Worm (Caenorhabditis elegans) whole organism, L2 larva: ENCODE results near the gene C05A2.4.

ENCODE experiments used
- C34F6.9 ChIP-seq: fragments of 150-350 bp; optimal IDR thresholded peaks from 2 replicates; lab custom pipeline; 2014; ENCODE audit warnings: missing biosample characterization, missing genetic modification characterization
- F13H6.1 ChIP-seq: sonication (generic microtip); optimal IDR thresholded peaks from 2 replicates; lab custom pipeline; 2016; ENCODE audit warnings: missing genetic modification characterization, missing compliant biosample characterization
- Y55F3AM.14 ChIP-seq: fragments of 200-800 bp; sonication (Bioruptor generic); optimal IDR thresholded peaks from 2 replicates; lab custom pipeline; 2018; ENCODE audit warnings: mild to moderate bottlenecking, missing genetic modification characterization, missing compliant biosample characterization
- ZK546.5 ChIP-seq: sonication (generic microtip); optimal IDR thresholded peaks from 2 replicates; lab custom pipeline; 2017; ENCODE audit warnings: missing biosample characterization, missing genetic modification characterization
- aly-2 ChIP-seq: fragments of 150-350 bp; optimal IDR thresholded peaks from 2 replicates; lab custom pipeline; 2014; ENCODE audit warnings: missing biosample characterization, missing genetic modification characterization
- ama-1 ChIP-seq: fragments of 150-350 bp; optimal IDR thresholded peaks from 2 replicates; lab custom pipeline; 2018; ENCODE audit warnings: inconsistent platforms
- blmp-1 ChIP-seq: sonication (generic microtip); optimal IDR thresholded peaks from 2 replicates; lab custom pipeline; 2017; ENCODE audit warnings: missing genetic modification characterization, mild to moderate bottlenecking, missing compliant biosample characterization, antibody characterized with exemption, moderate library complexity; ENCODE audit not compliant: insufficient read depth
- ceh-82 ChIP-seq: fragments of 150-350 bp; optimal IDR thresholded peaks from 2 replicates; lab custom pipeline; 2014; ENCODE audit warnings: missing biosample characterization, missing genetic modification characterization
- crh-2 ChIP-seq: sonication (generic microtip); optimal IDR thresholded peaks from 2 replicates; lab custom pipeline; 2017; ENCODE audit warnings: missing biosample characterization, missing genetic modification characterization
- dmd-4 ChIP-seq: sonication (generic microtip); optimal IDR thresholded peaks from 2 replicates; lab custom pipeline; 2017; ENCODE audit warnings: missing biosample characterization, missing genetic modification characterization
- egl-27 ChIP-seq: sonication (generic microtip); optimal IDR thresholded peaks from 3 replicates; lab custom pipeline; 2017; ENCODE audit warnings: missing biosample characterization, missing genetic modification reagents, missing genetic modification characterization
- elt-3 ChIP-seq: sonication (generic microtip); optimal IDR thresholded peaks from 2 replicates; lab custom pipeline; 2017; ENCODE audit warnings: missing biosample characterization, missing genetic modification characterization
- fos-1 ChIP-seq: fragments of 150-350 bp; optimal IDR thresholded peaks from 2 replicates; lab custom pipeline; 2014; ENCODE audit warnings: missing biosample characterization, missing genetic modification characterization
- gmeb-1 ChIP-seq: fragments of 150-350 bp; optimal IDR thresholded peaks from 2 replicates; lab custom pipeline; 2014; ENCODE audit warnings: missing biosample characterization, missing genetic modification characterization
- lin-11 ChIP-seq: fragments of 150-350 bp; sonication (generic microtip); optimal IDR thresholded peaks from 2 replicates; lab custom pipeline; 2014; ENCODE audit warnings: missing biosample characterization, missing genetic modification characterization, inconsistent platforms, mixed read lengths
- lin-13 ChIP-seq: fragments of 150-350 bp; optimal IDR thresholded peaks from 2 replicates; lab custom pipeline; 2014; ENCODE audit warnings: missing biosample characterization, missing genetic modification reagents, missing genetic modification characterization
- lin-39 ChIP-seq: fragments of 150-350 bp; optimal IDR thresholded peaks from 2 replicates; lab custom pipeline; 2014; ENCODE audit warnings: missing biosample characterization, missing genetic modification reagents, missing genetic modification characterization
- lsy-2 ChIP-seq, 2 experiments: fragments of 150-350 bp in 1 of 2; sonication (generic microtip) in 1 of 2; optimal IDR thresholded peaks; 2 replicates each; lab custom pipeline; 2014 to 2017; ENCODE audit warnings: missing biosample characterization in 2 of 2, missing genetic modification characterization in 2 of 2
- mbf-1 ChIP-seq: sonication (generic microtip); optimal IDR thresholded peaks from 2 replicates; lab custom pipeline; 2017; ENCODE audit warnings: missing biosample characterization, missing genetic modification characterization
- nhr-12 ChIP-seq: fragments of 150-350 bp; optimal IDR thresholded peaks from 2 replicates; lab custom pipeline; 2014; ENCODE audit warnings: missing biosample characterization, missing genetic modification characterization
- nhr-129 ChIP-seq: fragments of 150-350 bp; optimal IDR thresholded peaks from 2 replicates; lab custom pipeline; 2014; ENCODE audit warnings: missing biosample characterization, missing genetic modification characterization
- nhr-21 ChIP-seq: fragments of 150-350 bp; optimal IDR thresholded peaks from 2 replicates; lab custom pipeline; 2014; ENCODE audit warnings: missing biosample characterization, missing genetic modification characterization
- nhr-23 ChIP-seq: fragments of 150-350 bp; optimal IDR thresholded peaks from 2 replicates; lab custom pipeline; 2014; ENCODE audit warnings: missing biosample characterization, missing genetic modification reagents, missing genetic modification characterization
- nhr-25 ChIP-seq: fragments of 150-350 bp; sonication (generic microtip); optimal IDR thresholded peaks from 3 replicates; lab custom pipeline; 2014; ENCODE audit warnings: missing biosample characterization, missing genetic modification characterization
- nhr-77 ChIP-seq: fragments of 150-350 bp; optimal IDR thresholded peaks from 2 replicates; lab custom pipeline; 2014; ENCODE audit warnings: missing biosample characterization, missing genetic modification characterization
- peb-1 ChIP-seq: fragments of 150-350 bp; optimal IDR thresholded peaks from 2 replicates; lab custom pipeline; 2014; ENCODE audit warnings: missing biosample characterization, missing genetic modification characterization
- sem-4 ChIP-seq: fragments of 150-350 bp; optimal IDR thresholded peaks from 2 replicates; lab custom pipeline; 2014; ENCODE audit warnings: missing biosample characterization, missing genetic modification reagents, missing genetic modification characterization
- skn-1 ChIP-seq: sonication (generic microtip); optimal IDR thresholded peaks from 2 replicates; lab custom pipeline; 2017; ENCODE audit warnings: missing biosample characterization, missing genetic modification characterization
- sma-3 ChIP-seq: sonication (generic microtip); optimal IDR thresholded peaks from 2 replicates; lab custom pipeline; 2016; ENCODE audit warnings: missing genetic modification reagents, missing genetic modification characterization, missing compliant biosample characterization
- sma-9 ChIP-seq, 2 experiments: fragments of 150-350 bp in 1 of 2; sonication (generic microtip) in 1 of 2; optimal IDR thresholded peaks; 2 replicates each; lab custom pipeline; 2014 to 2016; ENCODE audit warnings: missing genetic modification characterization in 2 of 2, mild to moderate bottlenecking in 1 of 2, missing biosample characterization in 1 of 2, missing compliant biosample characterization in 1 of 2, missing genetic modification reagents in 1 of 2, moderate library complexity in 1 of 2
- unc-39 ChIP-seq: fragments of 150-350 bp; optimal IDR thresholded peaks from 2 replicates; lab custom pipeline; 2014; ENCODE audit warnings: missing biosample characterization, missing genetic modification characterization
- unc-55 ChIP-seq: fragments of 150-350 bp; sonication (generic microtip); optimal IDR thresholded peaks from 3 replicates; lab custom pipeline; 2014; ENCODE audit warnings: missing biosample characterization, missing genetic modification reagents, missing genetic modification characterization
- unc-62 ChIP-seq: fragments of 150-350 bp; optimal IDR thresholded peaks from 2 replicates; lab custom pipeline; 2014; ENCODE audit warnings: missing biosample characterization, missing genetic modification reagents, missing genetic modification characterization
- zag-1 ChIP-seq: fragments of 150-350 bp; optimal IDR thresholded peaks from 2 replicates; lab custom pipeline; 2014; ENCODE audit warnings: missing biosample characterization, missing genetic modification characterization
- ztf-1 ChIP-seq: fragments of 200-800 bp; sonication (Bioruptor generic); conservative IDR thresholded peaks from 2 replicates; pipeline ENCODE4 v1.3.6; 2022; ENCODE audit warnings: missing genetic modification characterization, missing compliant biosample characterization
- ztf-4 ChIP-seq: fragments of 150-350 bp; optimal IDR thresholded peaks from 2 replicates; lab custom pipeline; 2014; ENCODE audit warnings: missing biosample characterization, missing genetic modification characterization

C05A2.4 gene

ce11 chrV:10682122-10682521 lies 13.2 kb upstream of the C05A2.4 start, which contains the start of gene gsp-1:
gsp-1 (plus strand) TSS chrV:10682422.
- TF ChIP-seq aly-2 (tag; lab: Kevin White, UChicago) (no peak), sem-4 (tag; lab: Kevin White, UChicago) (no peak), fos-1 (tag; lab: Kevin White, UChicago) (no peak), nhr-23 (tag; lab: Kevin White, UChicago) (no peak), blmp-1 (tag; lab: Kevin White, UChicago) (no peak), elt-3 (tag; lab: Kevin White, UChicago) (no peak), ztf-1 (GFP tag; lab: Robert Waterston, UW) (no peak)
- TF ChIP-seq, all 48 proteins: peak for 0

- TF ChIP-seq ztf-4 (tag; lab: Kevin White, UChicago): no peak
- no peak for TF ChIP-seq blmp-1 (tag; lab: Kevin White, UChicago)
- TF ChIP-seq unc-62: no peak
- no peak for TF ChIP-seq Y55F3AM.14
- TF ChIP-seq lin-39 (tag; lab: Kevin White, UChicago): no peak
- no peak for TF ChIP-seq nhr-21
- no peak for TF ChIP-seq nhr-77 (tag; lab: Kevin White, UChicago)
These were observed 11.8 kb upstream of the C05A2.4 start for ce11 chrV:10683458-10683857.

DNA sequence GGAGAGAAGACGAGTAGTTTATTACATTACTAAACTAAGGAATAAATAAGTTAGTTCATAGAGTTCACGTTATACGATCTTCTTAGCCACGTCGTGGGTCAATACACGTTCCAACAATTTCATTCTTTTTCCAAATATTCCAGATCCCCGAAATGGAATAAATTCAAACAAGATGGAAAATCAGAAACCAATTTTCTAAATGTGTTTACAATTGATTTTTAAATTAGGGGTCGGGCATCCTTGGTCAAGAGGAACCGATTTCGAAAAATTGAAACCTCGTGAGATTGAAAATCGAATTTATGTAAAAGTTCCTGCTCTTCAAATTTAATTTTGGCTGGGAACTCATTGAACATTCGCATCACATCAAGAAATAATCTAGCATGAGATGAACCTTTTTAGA lies 10.5 kb upstream of the C05A2.4 start:
- TF ChIP-seq nhr-77 (tag; lab: Kevin White, UChicago) (no peak), zag-1 (no peak), mbf-1 (tag; lab: Kevin White, UChicago) (no peak), nhr-25 (no peak), lin-11 (no peak), Y55F3AM.14 (no peak), sma-3 (no peak), lsy-2 (tag; optimal IDR thresholded peaks at IDR 0.05; lab: Kevin White, UChicago) (no peak), ztf-4 (tag; lab: Kevin White, UChicago) (no peak), gmeb-1 (tag; lab: Kevin White, UChicago) (no peak), ZK546.5 (tag; lab: Kevin White, UChicago) (no peak), egl-27 (tag; lab: Kevin White, UChicago) (no peak), C34F6.9 (tag; lab: Kevin White, UChicago) (no peak), ceh-82 (no peak), fos-1 (tag; lab: Kevin White, UChicago) (no peak), skn-1 (tag; lab: Kevin White, UChicago) (no peak), unc-55 (GFP tag; lab: Kevin White, UChicago) (no peak), lin-13 (GFP tag; lab: Kevin White, UChicago) (no peak), dmd-4 (tag; lab: Kevin White, UChicago) (no peak), ama-1 (no peak)

ce11 chrV:10687601-10688000 lies 7.7 kb upstream of the C05A2.4 start, which contains the start of gene F29F11.20:
F29F11.20 (plus strand) TSS chrV:10687901.
- no peak for TF ChIP-seq peb-1 (tag; lab: Kevin White, UChicago)
- TF ChIP-seq F13H6.1 (tag; lab: Kevin White, UChicago): peak; percentile 16

DNA sequence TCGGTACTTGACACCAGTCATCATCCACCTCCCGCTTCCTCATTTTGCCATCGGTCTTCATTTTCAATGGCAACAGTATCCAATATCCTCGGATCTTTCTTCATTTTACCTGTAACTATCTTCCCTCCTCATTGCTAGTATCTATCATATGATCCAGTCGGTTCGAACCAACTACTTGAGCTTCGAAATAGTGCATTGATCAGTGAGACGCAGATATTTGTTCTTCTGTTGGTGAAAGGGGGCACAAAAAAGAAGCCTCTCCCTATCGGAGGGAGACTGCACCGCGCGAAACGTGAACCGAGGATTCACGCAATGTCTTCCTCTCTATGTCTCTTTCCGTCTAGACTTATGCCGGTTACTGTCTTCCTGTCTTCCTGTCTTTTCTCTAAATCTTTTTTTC lies 4.0 kb upstream of the C05A2.4 start:
- TF ChIP-seq sma-9 (GFP tag; optimal IDR thresholded peaks at IDR 0.05; lab: Kevin White, UChicago) (peak; percentile 21), sma-9 (tag; optimal IDR thresholded peaks at IDR 0.05; lab: Kevin White, UChicago) (no peak), elt-3 (tag; lab: Kevin White, UChicago) (no peak), F13H6.1 (tag; lab: Kevin White, UChicago) (peak; percentile 53), nhr-129 (tag; lab: Kevin White, UChicago) (peak; percentile 42)

DNA sequence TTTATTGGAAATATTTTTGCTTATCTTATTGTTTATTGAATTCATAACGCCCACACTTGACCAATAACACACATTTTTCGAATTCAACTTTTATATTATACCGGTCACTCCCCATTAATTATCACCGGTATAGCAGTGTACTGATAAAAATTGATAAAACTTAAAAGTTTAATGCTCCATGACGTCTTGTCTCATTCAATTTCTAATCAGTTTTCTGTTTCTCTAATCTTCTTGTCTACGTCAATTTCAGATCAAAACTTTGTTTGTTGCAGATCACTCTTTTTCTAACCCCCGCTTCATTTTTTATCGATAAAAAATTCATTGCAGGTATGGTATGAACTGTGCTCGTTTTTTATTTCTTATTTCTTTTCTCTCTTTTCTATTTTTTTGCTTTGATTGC lies 1.5 kb upstream of the C05A2.4 start:
- TF ChIP-seq skn-1 (tag; lab: Kevin White, UChicago): no peak
- no peak for TF ChIP-seq nhr-23 (tag; lab: Kevin White, UChicago)
- TF ChIP-seq egl-27 (tag; lab: Kevin White, UChicago): peak; percentile 23
- peak; percentile 77 for TF ChIP-seq F13H6.1 (tag; lab: Kevin White, UChicago)
- TF ChIP-seq gmeb-1 (tag; lab: Kevin White, UChicago): peak; percentile 46
- no peak for TF ChIP-seq sma-3
- peak; percentile 86 for TF ChIP-seq sma-9 (GFP tag; optimal IDR thresholded peaks at IDR 0.05; lab: Kevin White, UChicago)
- TF ChIP-seq sma-9 (tag; optimal IDR thresholded peaks at IDR 0.05; lab: Kevin White, UChicago): no peak
- TF ChIP-seq fos-1 (tag; lab: Kevin White, UChicago): peak; percentile 95
- no peak for TF ChIP-seq lin-11
- no peak for TF ChIP-seq nhr-12 (tag; lab: Kevin White, UChicago)
- no peak for TF ChIP-seq unc-39 (tag; lab: Kevin White, UChicago)
- peak; percentile 47 for TF ChIP-seq crh-2 (tag; lab: Kevin White, UChicago)
- TF ChIP-seq, all 48 proteins: peak for 6
